Fruit fly (Drosophila melanogaster): ENCODE measurements around the gene CG8173.

DNA sequence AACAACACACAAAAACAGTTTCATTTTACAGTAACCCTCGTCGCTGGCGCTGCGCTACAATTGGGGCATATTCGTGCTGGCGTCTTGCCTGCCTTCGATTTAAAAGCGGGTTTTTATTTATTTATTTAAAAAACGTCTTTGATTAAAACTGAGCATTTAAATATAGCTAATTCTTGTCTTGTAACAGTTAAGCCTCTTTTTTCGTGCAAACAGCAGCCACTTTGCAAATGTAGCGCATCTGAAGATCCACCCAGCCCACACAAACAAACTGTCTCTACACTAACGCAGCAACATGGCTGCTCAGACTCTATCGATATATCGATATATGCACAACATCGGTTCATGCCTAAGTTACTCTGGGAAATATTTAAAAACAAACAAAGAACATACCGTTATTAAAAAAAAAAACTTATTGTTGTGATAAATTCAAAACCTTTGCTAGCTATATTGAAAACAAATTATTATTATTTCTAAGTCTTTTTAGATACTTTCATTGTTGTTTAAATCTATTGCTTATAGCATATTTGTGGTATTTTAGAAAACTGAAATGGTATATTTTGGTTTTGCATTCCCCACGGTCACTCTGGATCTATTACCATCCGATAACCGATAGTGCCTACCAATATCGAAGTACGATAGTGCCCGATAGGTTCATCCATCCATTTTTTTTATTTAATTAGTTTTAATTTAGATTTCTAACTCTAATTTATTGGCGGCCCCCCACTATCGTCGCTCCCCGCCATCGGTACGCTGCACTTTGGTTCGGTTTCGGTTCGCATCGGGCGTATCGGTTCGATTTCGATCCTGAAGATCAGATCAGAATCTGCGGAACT lies 6.5 kb downstream of the CG8173 start, which contains the start of the genes CG8188 and par-6:
- no peak for TF ChIP-seq CTCF (optimal IDR thresholded peaks at IDR 0.05)
- no peak for TF ChIP-seq CG8478 (optimal IDR thresholded peaks at IDR 0.05)

All from S2 (cell line).